Fruit fly (Drosophila melanogaster) whole organism, adult: ENCODE measurements around the gene Pgm1.
A peak's percentile ranks its signal among the peaks of the same experiment; 100 is the strongest.

Experiments used
- CG14711 ChIP-seq: fragments of 200-800 bp; sonication (Bioruptor generic); optimal IDR thresholded peaks from 2 replicates; lab custom pipeline; 2018; ENCODE audit warnings: missing biosample characterization, mild to moderate bottlenecking, missing genetic modification characterization, moderate library complexity
- CG7101 ChIP-seq: fragments of 200-800 bp; sonication (Bioruptor generic); optimal IDR thresholded peaks from 2 replicates; lab custom pipeline; 2018; ENCODE audit warnings: missing biosample characterization, mild to moderate bottlenecking, missing genetic modification characterization, moderate library complexity
- tj ChIP-seq: fragments of 200-800 bp; sonication (Bioruptor generic); optimal IDR thresholded peaks from 3 replicates; lab custom pipeline; 2017; ENCODE audit warnings: missing biosample characterization, mild to moderate bottlenecking, missing genetic modification characterization, moderate library complexity

DNA sequence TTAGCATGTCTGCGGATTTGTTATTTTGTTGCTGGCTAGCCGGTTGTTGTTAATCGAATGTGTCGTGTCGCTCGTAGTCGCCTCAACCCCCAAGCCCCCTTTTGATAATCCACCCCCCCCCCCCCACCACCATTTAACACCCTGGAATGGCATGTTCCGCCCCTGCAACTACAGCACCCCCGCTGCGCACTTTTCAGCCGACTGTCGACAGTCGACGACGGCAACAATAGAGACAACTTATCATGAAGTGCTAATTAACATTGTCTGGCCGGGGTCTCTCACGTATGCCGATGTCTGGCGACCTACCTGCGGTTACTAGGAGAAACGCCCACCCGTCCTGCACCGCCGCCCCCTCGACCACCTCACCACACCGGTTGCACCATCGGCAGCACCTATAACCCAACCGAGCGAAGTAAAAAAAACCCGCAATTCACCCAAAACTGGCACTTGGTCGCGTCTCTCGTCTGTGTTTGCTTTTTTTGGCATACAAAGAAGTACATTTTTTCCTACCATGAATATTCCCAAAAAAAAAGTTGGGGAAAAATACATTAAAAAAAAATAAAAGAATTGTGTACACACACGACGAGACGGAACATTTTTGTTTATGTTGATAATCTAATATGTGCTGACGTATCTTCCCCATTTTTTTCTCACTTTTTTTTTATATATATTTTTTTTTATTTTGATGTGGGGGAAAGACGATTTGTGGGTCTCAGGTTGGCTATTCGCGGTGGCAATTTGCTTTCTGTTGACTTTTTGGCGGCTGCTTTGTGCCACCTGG, 38.1 kb upstream of the Pgm1 start:
- TF ChIP-seq CG14711, result no peak
- TF ChIP-seq tj (GFP tag; lab: Kevin White, UChicago), result peak; percentile 65
- TF ChIP-seq CG7101 (tag; lab: Kevin White, UChicago), result no peak
